Worm (Caenorhabditis elegans) whole organism, young adult: ENCODE measurements around the gene C28F5.1.

ENCODE experiments used
- B0019.2 ChIP-seq: fragments of 200-800 bp; sonication (Bioruptor generic); conservative IDR thresholded peaks from 2 replicates; pipeline ENCODE4 v1.3.6; 2022; ENCODE audit warnings: missing genetic modification reagents, missing genetic modification characterization, missing compliant biosample characterization
- B0336.3 ChIP-seq: fragments of 200-800 bp; sonication (Bioruptor generic); IDR thresholded peaks from 2 replicates; pipeline ENCODE4 v1.3.6; 2022; ENCODE audit warnings: missing genetic modification characterization, missing compliant biosample characterization
- C17E4.6 ChIP-seq: fragments of 200-800 bp; sonication (Bioruptor generic); IDR thresholded peaks from 2 replicates; pipeline ENCODE4 v1.3.6; 2022; ENCODE audit warnings: missing genetic modification reagents, missing genetic modification characterization, missing compliant biosample characterization
- D2030.7 ChIP-seq: fragments of 200-800 bp; sonication (Bioruptor generic); IDR thresholded peaks from 2 replicates; pipeline ENCODE4 v1.3.6; 2022; ENCODE audit warnings: missing genetic modification reagents, missing genetic modification characterization, missing compliant biosample characterization
- F23B12.7 ChIP-seq: sonication (generic microtip); optimal IDR thresholded peaks from 2 replicates; lab custom pipeline; 2017; ENCODE audit warnings: missing genetic modification characterization, mild to moderate bottlenecking, missing compliant biosample characterization, antibody characterized with exemption, moderate library complexity; ENCODE audit not compliant: insufficient read depth
- F33H1.4 ChIP-seq: fragments of 200-800 bp; sonication (Bioruptor generic); IDR thresholded peaks from 2 replicates; pipeline ENCODE4 v1.3.6; 2022; ENCODE audit warnings: missing genetic modification reagents, missing genetic modification characterization, missing compliant biosample characterization
- F37B4.10 ChIP-seq: fragments of 200-800 bp; sonication (Bioruptor generic); IDR thresholded peaks from 2 replicates; pipeline ENCODE4 v1.3.6; 2022; ENCODE audit warnings: missing genetic modification characterization, missing compliant biosample characterization
- F39B2.1 ChIP-seq: fragments of 200-800 bp; sonication (Bioruptor generic); IDR thresholded peaks from 2 replicates; pipeline ENCODE4 v1.3.6; 2022; ENCODE audit warnings: missing genetic modification reagents, missing genetic modification characterization, missing compliant biosample characterization
- F49E8.2 ChIP-seq: sonication (generic microtip); optimal IDR thresholded peaks from 3 replicates; lab custom pipeline; 2017; ENCODE audit warnings: missing genetic modification characterization, mild to moderate bottlenecking, missing compliant biosample characterization, antibody characterized with exemption, moderate library complexity; ENCODE audit not compliant: insufficient read depth
- T07F8.4 ChIP-seq: sonication (generic microtip); optimal IDR thresholded peaks from 2 replicates; lab custom pipeline; 2016; ENCODE audit warnings: mild to moderate bottlenecking, missing genetic modification characterization, moderate library complexity, missing compliant biosample characterization
- T26A5.8 ChIP-seq: sonication (generic microtip); optimal IDR thresholded peaks from 2 replicates; lab custom pipeline; 2016; ENCODE audit warnings: missing genetic modification characterization, missing compliant biosample characterization
- Y79H2A.3 ChIP-seq: fragments of 200-800 bp; sonication (Bioruptor generic); conservative IDR thresholded peaks from 2 replicates; pipeline ENCODE4 v1.3.6; 2022; ENCODE audit warnings: missing genetic modification reagents, missing genetic modification characterization, missing compliant biosample characterization
- ZK185.1 ChIP-seq: sonication (generic microtip); optimal IDR thresholded peaks from 2 replicates; lab custom pipeline; 2016; ENCODE audit warnings: mild to moderate bottlenecking, missing genetic modification characterization, missing compliant biosample characterization; ENCODE audit not compliant: poor library complexity, severe bottlenecking
- akir-1 ChIP-seq: fragments of 200-800 bp; sonication (Bioruptor generic); optimal IDR thresholded peaks from 2 replicates; lab custom pipeline; 2018; ENCODE audit warnings: mild to moderate bottlenecking, missing genetic modification characterization, moderate library complexity, missing compliant biosample characterization
- attf-5 ChIP-seq: fragments of 200-800 bp; sonication (Bioruptor generic); optimal IDR thresholded peaks from 2 replicates; lab custom pipeline; 2018; ENCODE audit warnings: mild to moderate bottlenecking, missing genetic modification characterization, missing compliant biosample characterization
- bed-1 ChIP-seq: fragments of 200-800 bp; sonication (Bioruptor generic); IDR thresholded peaks from 2 replicates; pipeline ENCODE4 v1.3.6; 2022; ENCODE audit warnings: missing genetic modification reagents, missing genetic modification characterization, missing compliant biosample characterization
- ccch-3 ChIP-seq: fragments of 200-800 bp; sonication (Bioruptor generic); optimal IDR thresholded peaks from 2 replicates; lab custom pipeline; 2018; ENCODE audit warnings: mild to moderate bottlenecking, missing genetic modification characterization, missing compliant biosample characterization
- cebp-2 ChIP-seq: fragments of 200-800 bp; sonication (Bioruptor generic); IDR thresholded peaks from 2 replicates; pipeline ENCODE4 v1.3.6; 2022; ENCODE audit warnings: missing genetic modification characterization, missing compliant biosample characterization
- ceh-100 ChIP-seq: fragments of 200-800 bp; sonication (Bioruptor generic); IDR thresholded peaks from 2 replicates; pipeline ENCODE4 v1.3.6; 2022; ENCODE audit warnings: missing genetic modification reagents, missing genetic modification characterization, missing compliant biosample characterization
- ceh-58 ChIP-seq: fragments of 200-800 bp; sonication (Bioruptor generic); IDR thresholded peaks from 2 replicates; pipeline ENCODE4 v1.3.6; 2022; ENCODE audit warnings: missing genetic modification characterization, missing compliant biosample characterization
- ceh-79 ChIP-seq: sonication (generic microtip); optimal IDR thresholded peaks from 2 replicates; lab custom pipeline; 2017; ENCODE audit warnings: mild to moderate bottlenecking, missing genetic modification characterization, missing compliant biosample characterization
- chd-7 ChIP-seq: sonication (generic microtip); optimal IDR thresholded peaks from 2 replicates; lab custom pipeline; 2016; ENCODE audit warnings: mild to moderate bottlenecking, missing genetic modification characterization, moderate library complexity, missing compliant biosample characterization
- dox-1 ChIP-seq: fragments of 200-800 bp; sonication (Bioruptor generic); IDR thresholded peaks from 2 replicates; pipeline ENCODE4 v1.3.6; 2022; ENCODE audit warnings: missing genetic modification reagents, missing genetic modification characterization, missing compliant biosample characterization
- efl-1 ChIP-seq: fragments of 150-350 bp; optimal IDR thresholded peaks from 2 replicates; lab custom pipeline; 2014; ENCODE audit warnings: missing biosample characterization, missing genetic modification reagents, missing genetic modification characterization
- egl-18 ChIP-seq: fragments of 200-800 bp; sonication (Bioruptor generic); IDR thresholded peaks from 2 replicates; pipeline ENCODE4 v1.3.6; 2022; ENCODE audit warnings: missing genetic modification reagents, missing genetic modification characterization, missing compliant biosample characterization
- ets-4 ChIP-seq: fragments of 200-800 bp; sonication (Bioruptor generic); optimal IDR thresholded peaks from 2 replicates; lab custom pipeline; 2018; ENCODE audit warnings: mild to moderate bottlenecking, missing genetic modification characterization, missing compliant biosample characterization
- him-1 ChIP-seq: sonication (generic microtip); optimal IDR thresholded peaks from 2 replicates; lab custom pipeline; 2016; ENCODE audit warnings: missing genotype, missing genetic modification reagents, missing genetic modification characterization, missing compliant biosample characterization
- hlh-12 ChIP-seq: sonication (generic microtip); optimal IDR thresholded peaks from 2 replicates; lab custom pipeline; 2016; ENCODE audit warnings: missing genetic modification characterization, missing compliant biosample characterization
- hlh-26 ChIP-seq: fragments of 200-800 bp; sonication (Bioruptor generic); conservative IDR thresholded peaks from 2 replicates; pipeline ENCODE4 v1.3.6; 2022; ENCODE audit warnings: missing genetic modification reagents, missing genetic modification characterization, missing compliant biosample characterization
- lin-26 ChIP-seq: fragments of 200-800 bp; sonication (Bioruptor generic); IDR thresholded peaks from 2 replicates; pipeline ENCODE4 v1.3.6; 2022; ENCODE audit warnings: missing genetic modification reagents, missing genetic modification characterization, missing compliant biosample characterization
- lin-40 ChIP-seq: sonication (generic microtip); optimal IDR thresholded peaks from 2 replicates; lab custom pipeline; 2016; ENCODE audit warnings: missing genetic modification characterization, mild to moderate bottlenecking, missing compliant biosample characterization, missing genotype, missing genetic modification reagents
- madf-10 ChIP-seq: sonication (generic microtip); optimal IDR thresholded peaks from 2 replicates; lab custom pipeline; 2016; ENCODE audit warnings: mild to moderate bottlenecking, missing genetic modification characterization, missing compliant biosample characterization
- madf-6 ChIP-seq: fragments of 200-800 bp; sonication (Bioruptor generic); IDR thresholded peaks from 2 replicates; pipeline ENCODE4 v1.3.6; 2022; ENCODE audit warnings: missing genetic modification reagents, missing genetic modification characterization, missing compliant biosample characterization
- mel-28 ChIP-seq: sonication (generic microtip); optimal IDR thresholded peaks from 2 replicates; lab custom pipeline; 2016; ENCODE audit warnings: borderline replicate concordance, mild to moderate bottlenecking, missing genetic modification characterization, missing compliant biosample characterization
- mxl-1 ChIP-seq: sonication (generic microtip); optimal IDR thresholded peaks from 2 replicates; lab custom pipeline; 2016; ENCODE audit warnings: missing genetic modification characterization, missing compliant biosample characterization
- nhr-120 ChIP-seq: fragments of 200-800 bp; sonication (Bioruptor generic); IDR thresholded peaks from 2 replicates; pipeline ENCODE4 v1.3.6; 2022; ENCODE audit warnings: missing genetic modification characterization, missing compliant biosample characterization
- nhr-90 ChIP-seq: sonication (generic microtip); optimal IDR thresholded peaks from 2 replicates; lab custom pipeline; 2016; ENCODE audit warnings: missing genotype, mild to moderate bottlenecking, missing genetic modification characterization, missing compliant biosample characterization
- rec-8 ChIP-seq, 2 experiments: sonication (generic microtip); optimal IDR thresholded peaks; 2 replicates each; lab custom pipeline; 2016; ENCODE audit warnings: mild to moderate bottlenecking in 2 of 2, missing genetic modification characterization in 2 of 2, missing genetic modification reagents in 2 of 2, missing genotype in 2 of 2, missing biosample characterization in 1 of 2, missing compliant biosample characterization in 1 of 2, moderate library complexity in 1 of 2
- sdz-38 ChIP-seq: sonication (generic microtip); optimal IDR thresholded peaks from 2 replicates; lab custom pipeline; 2016; ENCODE audit warnings: missing genotype, missing genetic modification characterization, missing compliant biosample characterization
- sea-2 ChIP-seq: fragments of 200-800 bp; sonication (Bioruptor generic); IDR thresholded peaks from 2 replicates; pipeline ENCODE4 v1.3.6; 2022; ENCODE audit warnings: missing genetic modification characterization, missing compliant biosample characterization
- snpc-1.1 ChIP-seq: sonication (generic microtip); optimal IDR thresholded peaks from 2 replicates; lab custom pipeline; 2017; ENCODE audit warnings: missing genetic modification characterization, mild to moderate bottlenecking, missing compliant biosample characterization, antibody characterized with exemption, moderate library complexity, missing genotype, missing genetic modification reagents; ENCODE audit not compliant: insufficient read depth
- sptf-2 ChIP-seq: fragments of 200-800 bp; sonication (Bioruptor generic); optimal IDR thresholded peaks from 2 replicates; lab custom pipeline; 2018; ENCODE audit warnings: mild to moderate bottlenecking, missing genetic modification characterization, missing compliant biosample characterization
- tlf-1 ChIP-seq: fragments of 200-800 bp; sonication (Bioruptor generic); optimal IDR thresholded peaks from 2 replicates; lab custom pipeline; 2018; ENCODE audit warnings: mild to moderate bottlenecking, missing genetic modification characterization, missing compliant biosample characterization
- unc-130 ChIP-seq: sonication (generic microtip); optimal IDR thresholded peaks from 2 replicates; lab custom pipeline; 2016; ENCODE audit warnings: missing genetic modification reagents, missing genetic modification characterization, missing compliant biosample characterization
- xnd-1 ChIP-seq: sonication (generic microtip); optimal IDR thresholded peaks from 2 replicates; lab custom pipeline; 2016; ENCODE audit warnings: missing genotype, missing genetic modification reagents, missing genetic modification characterization, missing compliant biosample characterization
- zim-3 ChIP-seq: sonication (generic microtip); optimal IDR thresholded peaks from 2 replicates; lab custom pipeline; 2017; ENCODE audit warnings: mild to moderate bottlenecking, missing genetic modification characterization, moderate library complexity, missing compliant biosample characterization
- ztf-28 ChIP-seq: fragments of 200-800 bp; sonication (Bioruptor generic); IDR thresholded peaks from 2 replicates; pipeline ENCODE4 v1.3.6; 2022; ENCODE audit warnings: missing genetic modification reagents, missing genetic modification characterization, missing compliant biosample characterization

C28F5.1 gene

ce11 chrII:7478487-7479234 lies 26.4 kb upstream of the C28F5.1 start, which contains the start of the genes aka-1 and ubc-6:
TSS of gene aka-1 (minus strand) at chrII:7478537.
TSS of gene ubc-6 (plus strand) at chrII:7479187.
- TF ChIP-seq nhr-90 (peak; percentile 77), rec-8 (tag; optimal IDR thresholded peaks at IDR 0.05; lab: Kevin White, UChicago) (no peak), tlf-1 (GFP tag; lab: Kevin White, UChicago) (peak; percentile 89), hlh-12 (tag; lab: Kevin White, UChicago) (no peak), madf-6 (GFP tag; lab: Robert Waterston, UW) (peak; percentile 87), egl-18 (peak; percentile 81; the same call in 1 of the 2 replicates), hlh-26 (GFP tag; lab: Robert Waterston, UW) (no peak), C17E4.6 (peak; percentile 91), attf-5 (GFP tag; lab: Kevin White, UChicago) (peak; percentile 96), ceh-100 (peak; percentile 98), nhr-120 (no peak), akir-1 (peak; percentile 56), him-1 (tag; lab: Kevin White, UChicago) (peak; percentile 6), D2030.7 (GFP tag; lab: Robert Waterston, UW) (peak; percentile 98), B0336.3 (peak; percentile 91), F37B4.10 (0 out of 2 replicates have a peak, but pooled peaks have one; percentile 85), sdz-38 (no peak), T07F8.4 (peak; percentile 69), zim-3 (tag; lab: Kevin White, UChicago) (peak; percentile 49), sptf-2 (GFP tag; lab: Kevin White, UChicago) (no peak), T26A5.8 (tag; lab: Kevin White, UChicago) (no peak), dox-1 (GFP tag; lab: Robert Waterston, UW) (peak; percentile 98), cebp-2 (GFP tag; lab: Robert Waterston, UW) (peak; percentile 78; the same call in 1 of the 2 replicates), chd-7 (tag; lab: Kevin White, UChicago) (peak; percentile 71), F33H1.4 (GFP tag; lab: Robert Waterston, UW) (peak; percentile 80), F49E8.2 (tag; lab: Kevin White, UChicago) (peak; percentile 74), xnd-1 (tag; lab: Kevin White, UChicago) (peak; percentile 21), F39B2.1 (GFP tag; lab: Robert Waterston, UW) (no peak), ceh-79 (tag; lab: Kevin White, UChicago) (no peak), efl-1 (GFP tag; lab: Kevin White, UChicago) (peak; percentile 54), F23B12.7 (peak; percentile 72), Y79H2A.3 (GFP tag; lab: Robert Waterston, UW) (peak; percentile 95), unc-130 (peak; percentile 83), snpc-1.1 (tag; lab: Kevin White, UChicago) (peak; percentile 35), lin-40 (tag; lab: Kevin White, UChicago) (peak; percentile 95), ccch-3 (GFP tag; lab: Kevin White, UChicago) (no peak), ztf-28 (peak; percentile 92), B0019.2 (GFP tag; lab: Robert Waterston, UW) (peak; percentile 97), mxl-1 (no peak), sea-2 (GFP tag; lab: Robert Waterston, UW) (0 out of 2 replicates have a peak, but pooled peaks have one; percentile 34), ets-4 (no peak), mel-28 (tag; lab: Kevin White, UChicago) (no peak), bed-1 (peak; percentile 70; the same call in 1 of the 2 replicates), ZK185.1 (tag; lab: Kevin White, UChicago) (peak; percentile 77), ceh-58 (GFP tag; lab: Robert Waterston, UW) (0 out of 2 replicates have a peak, but pooled peaks have one; percentile 74), lin-26 (GFP tag; lab: Robert Waterston, UW) (peak; percentile 94), madf-10 (tag; lab: Kevin White, UChicago) (peak; percentile 91)
